Worm (Caenorhabditis elegans) whole organism, L4 larva: ENCODE measurements around the gene T19C4.5.

Experiments
- F10B5.3 ChIP-seq: sonication (generic microtip); optimal IDR thresholded peaks from 2 replicates; lab custom pipeline; 2016; ENCODE audit warnings: mild to moderate bottlenecking, missing genetic modification characterization, missing compliant biosample characterization
- T20F7.1 ChIP-seq: fragments of 200-800 bp; sonication (Bioruptor generic); optimal IDR thresholded peaks from 2 replicates; lab custom pipeline; 2018; ENCODE audit warnings: mild to moderate bottlenecking, missing genetic modification characterization, missing compliant biosample characterization
- Y48G9A.11 ChIP-seq: fragments of 200-800 bp; sonication (Bioruptor generic); IDR thresholded peaks from 2 replicates; pipeline ENCODE4 v1.3.6; 2022; ENCODE audit warnings: missing genetic modification reagents, missing genetic modification characterization, missing compliant biosample characterization
- arid-1 ChIP-seq: fragments of 200-800 bp; sonication (Bioruptor generic); conservative IDR thresholded peaks from 2 replicates; pipeline ENCODE4 v1.3.6; 2022; ENCODE audit warnings: missing genetic modification reagents, missing genetic modification characterization, missing compliant biosample characterization
- attf-4 ChIP-seq: sonication (generic microtip); optimal IDR thresholded peaks from 3 replicates; lab custom pipeline; 2017; ENCODE audit warnings: missing biosample characterization, missing genetic modification characterization
- ceh-20 ChIP-seq: fragments of 200-800 bp; sonication (Bioruptor generic); IDR thresholded peaks from 2 replicates; pipeline ENCODE4 v1.3.6; 2022; ENCODE audit warnings: missing genetic modification reagents, missing genetic modification characterization, missing compliant biosample characterization
- ceh-82 ChIP-seq: sonication (generic microtip); optimal IDR thresholded peaks from 2 replicates; lab custom pipeline; 2017; ENCODE audit warnings: missing biosample characterization, missing genetic modification characterization
- ces-1 ChIP-seq: fragments of 150-350 bp; sonication (generic microtip); optimal IDR thresholded peaks from 4 replicates; lab custom pipeline; 2014; ENCODE audit warnings: missing biosample characterization, missing genetic modification reagents, missing genetic modification characterization
- cey-2 ChIP-seq: sonication (generic microtip); optimal IDR thresholded peaks from 3 replicates; lab custom pipeline; 2017; ENCODE audit warnings: missing genetic modification characterization, mild to moderate bottlenecking, missing compliant biosample characterization, antibody characterized with exemption, borderline replicate concordance; ENCODE audit not compliant: insufficient read depth
- daf-16 ChIP-seq, 3 experiments: sonication (generic microtip); optimal IDR thresholded peaks; 2 replicates each; lab custom pipeline; 2016 to 2017; ENCODE audit warnings: missing genetic modification characterization in 3 of 3, missing genetic modification reagents in 3 of 3, mild to moderate bottlenecking in 2 of 3, missing compliant biosample characterization in 2 of 3, missing biosample characterization in 1 of 3, moderate library complexity in 1 of 3
- dmd-6 ChIP-seq: fragments of 200-800 bp; sonication (Bioruptor generic); IDR thresholded peaks from 2 replicates; pipeline ENCODE4 v1.3.6; 2022; ENCODE audit warnings: missing genetic modification reagents, missing genetic modification characterization, missing compliant biosample characterization
- dpl-1 ChIP-seq: fragments of 150-350 bp; optimal IDR thresholded peaks from 2 replicates; lab custom pipeline; 2014; ENCODE audit warnings: missing biosample characterization, missing genetic modification reagents, missing genetic modification characterization
- duxl-1 ChIP-seq: sonication (generic microtip); optimal IDR thresholded peaks from 2 replicates; lab custom pipeline; 2016; ENCODE audit warnings: mild to moderate bottlenecking, missing genetic modification characterization, moderate library complexity, missing compliant biosample characterization; ENCODE audit not compliant: poor library complexity
- dve-1 ChIP-seq: sonication (generic microtip); optimal IDR thresholded peaks from 2 replicates; lab custom pipeline; 2017; ENCODE audit warnings: antibody characterized with exemption, mild to moderate bottlenecking, missing genetic modification characterization, missing compliant biosample characterization; ENCODE audit not compliant: insufficient read depth
- egl-27 ChIP-seq: sonication (generic microtip); optimal IDR thresholded peaks from 3 replicates; lab custom pipeline; 2017; ENCODE audit warnings: missing biosample characterization, missing genetic modification reagents, missing genetic modification characterization
- egl-43 ChIP-seq: fragments of 200-800 bp; sonication (Bioruptor generic); IDR thresholded peaks from 2 replicates; pipeline ENCODE4 v1.3.6; 2022; ENCODE audit warnings: missing genetic modification reagents, missing genetic modification characterization, missing compliant biosample characterization
- fkh-10 ChIP-seq: fragments of 150-350 bp; optimal IDR thresholded peaks from 2 replicates; lab custom pipeline; 2014; ENCODE audit warnings: missing biosample characterization, missing genetic modification reagents, missing genetic modification characterization
- gei-8 ChIP-seq: fragments of 200-800 bp; sonication (Bioruptor generic); optimal IDR thresholded peaks from 2 replicates; lab custom pipeline; 2018; ENCODE audit warnings: mild to moderate bottlenecking, missing genetic modification characterization, missing compliant biosample characterization
- hlh-11 ChIP-seq: fragments of 200-800 bp; sonication (Bioruptor generic); optimal IDR thresholded peaks from 2 replicates; lab custom pipeline; 2018; ENCODE audit warnings: mild to moderate bottlenecking, missing genetic modification characterization, missing compliant biosample characterization
- jun-1 ChIP-seq: fragments of 150-350 bp; optimal IDR thresholded peaks from 2 replicates; lab custom pipeline; 2014; ENCODE audit warnings: missing biosample characterization, missing genetic modification reagents, missing genetic modification characterization
- lin-1 ChIP-seq: fragments of 200-800 bp; sonication (Bioruptor generic); IDR thresholded peaks from 2 replicates; pipeline ENCODE4 v1.3.6; 2022; ENCODE audit warnings: missing genetic modification reagents, missing genetic modification characterization, missing compliant biosample characterization
- lin-29 ChIP-seq: fragments of 200-800 bp; sonication (Bioruptor generic); IDR thresholded peaks from 2 replicates; pipeline ENCODE4 v1.3.6; 2022; ENCODE audit warnings: missing genetic modification reagents, missing genetic modification characterization, missing compliant biosample characterization
- lin-38 ChIP-seq: fragments of 200-800 bp; sonication (Bioruptor generic); IDR thresholded peaks from 2 replicates; pipeline ENCODE4 v1.3.6; 2022; ENCODE audit warnings: missing genetic modification reagents, missing genetic modification characterization, missing compliant biosample characterization
- lin-39 ChIP-seq: fragments of 150-350 bp; optimal IDR thresholded peaks from 2 replicates; lab custom pipeline; 2014; ENCODE audit warnings: missing biosample characterization, missing genetic modification reagents, missing genetic modification characterization
- lsy-2 ChIP-seq, 2 experiments: fragments of 150-350 bp in 1 of 2; sonication (generic microtip) in 1 of 2; optimal IDR thresholded peaks; 2 replicates each; lab custom pipeline; 2014 to 2017; ENCODE audit warnings: missing biosample characterization in 2 of 2, missing genetic modification characterization in 2 of 2
- madf-5 ChIP-seq, 2 experiments: fragments of 200-800 bp; sonication (Bioruptor generic); IDR thresholded peaks; 2 replicates each; pipeline ENCODE4 v1.3.6; 2022; ENCODE audit warnings: missing compliant biosample characterization in 2 of 2, missing genetic modification characterization in 2 of 2
- mep-1 ChIP-seq: fragments of 150-350 bp; sonication (generic microtip); optimal IDR thresholded peaks from 3 replicates; lab custom pipeline; 2014; ENCODE audit warnings: missing biosample characterization, missing genetic modification characterization
- mes-2 ChIP-seq: sonication (generic microtip); optimal IDR thresholded peaks from 2 replicates; lab custom pipeline; 2016; ENCODE audit warnings: missing genotype, mild to moderate bottlenecking, missing genetic modification characterization, missing compliant biosample characterization; ENCODE audit not compliant: poor library complexity, severe bottlenecking
- nhr-102 ChIP-seq: sonication (generic microtip); optimal IDR thresholded peaks from 2 replicates; lab custom pipeline; 2016; ENCODE audit warnings: mild to moderate bottlenecking, missing genetic modification characterization, moderate library complexity, missing compliant biosample characterization
- nhr-11 ChIP-seq: fragments of 150-350 bp; optimal IDR thresholded peaks from 2 replicates; lab custom pipeline; 2014; ENCODE audit warnings: missing biosample characterization, missing genetic modification characterization
- nhr-28 ChIP-seq: fragments of 150-350 bp; optimal IDR thresholded peaks from 2 replicates; lab custom pipeline; 2014; ENCODE audit warnings: missing biosample characterization, missing genetic modification characterization
- nhr-41 ChIP-seq: fragments of 200-800 bp; sonication (Bioruptor generic); IDR thresholded peaks from 2 replicates; pipeline ENCODE4 v1.3.6; 2022; ENCODE audit warnings: missing genetic modification reagents, missing genetic modification characterization, missing compliant biosample characterization
- nhr-48 ChIP-seq: sonication (generic microtip); optimal IDR thresholded peaks from 2 replicates; lab custom pipeline; 2016; ENCODE audit warnings: mild to moderate bottlenecking, missing genetic modification characterization, missing compliant biosample characterization
- pha-4 ChIP-seq, 2 experiments: fragments of 150-350 bp in 1 of 2; fragments of 200-800 bp in 1 of 2; sonication (Bioruptor generic) in 1 of 2; IDR thresholded peaks in 1 of 2; optimal IDR thresholded peaks in 1 of 2; 2 replicates each; pipeline versions ENCODE4 v1.3.6 to Lab custom; 2014 to 2022; ENCODE audit warnings: missing genetic modification characterization in 2 of 2, missing genetic modification reagents in 2 of 2, missing biosample characterization in 1 of 2, missing compliant biosample characterization in 1 of 2
- php-3 ChIP-seq: fragments of 200-800 bp; sonication (Bioruptor generic); IDR thresholded peaks from 2 replicates; pipeline ENCODE4 v1.3.6; 2022; ENCODE audit warnings: missing genetic modification reagents, missing genetic modification characterization, missing compliant biosample characterization
- pqm-1 ChIP-seq: sonication (generic microtip); optimal IDR thresholded peaks from 2 replicates; lab custom pipeline; 2017; ENCODE audit warnings: missing biosample characterization, missing genetic modification characterization
- rbr-2 ChIP-seq: sonication (generic microtip); optimal IDR thresholded peaks from 2 replicates; lab custom pipeline; 2016; ENCODE audit warnings: missing genotype, missing genetic modification characterization, missing compliant biosample characterization
- saeg-2 ChIP-seq: fragments of 200-800 bp; sonication (Bioruptor generic); IDR thresholded peaks from 2 replicates; pipeline ENCODE4 v1.3.6; 2022; ENCODE audit warnings: missing genetic modification reagents, missing genetic modification characterization, missing compliant biosample characterization
- spr-1 ChIP-seq: sonication (generic microtip); optimal IDR thresholded peaks from 2 replicates; lab custom pipeline; 2016; ENCODE audit warnings: mild to moderate bottlenecking, missing genetic modification characterization, missing compliant biosample characterization
- unc-130 ChIP-seq: sonication (generic microtip); optimal IDR thresholded peaks from 2 replicates; lab custom pipeline; 2016; ENCODE audit warnings: missing genetic modification reagents, missing genetic modification characterization, missing compliant biosample characterization
- unc-39 ChIP-seq: sonication (generic microtip); optimal IDR thresholded peaks from 2 replicates; lab custom pipeline; 2017; ENCODE audit warnings: missing biosample characterization, missing genetic modification characterization
- zag-1 ChIP-seq: fragments of 150-350 bp; optimal IDR thresholded peaks from 2 replicates; lab custom pipeline; 2014; ENCODE audit warnings: missing biosample characterization, missing genetic modification characterization
- zfp-3 ChIP-seq: fragments of 200-800 bp; sonication (Bioruptor generic); conservative IDR thresholded peaks from 2 replicates; pipeline ENCODE4 v1.3.6; 2022; ENCODE audit warnings: missing genetic modification reagents, missing genetic modification characterization, missing compliant biosample characterization
- zip-2 ChIP-seq: fragments of 150-350 bp; optimal IDR thresholded peaks from 2 replicates; lab custom pipeline; 2014; ENCODE audit warnings: missing biosample characterization, missing genetic modification characterization
- ztf-11 ChIP-seq: fragments of 150-350 bp; optimal IDR thresholded peaks from 2 replicates; lab custom pipeline; 2014; ENCODE audit warnings: missing biosample characterization, missing genetic modification characterization

T19C4.5 gene

ce11 chrV:11171906-11172305 lies at the start of gene T19C4.5:
Gene T19C4.5 (plus strand): TSS chrV:11172213.
- TF ChIP-seq egl-27 (tag; lab: Kevin White, UChicago), result no peak
- TF ChIP-seq hlh-11 (tag; lab: Kevin White, UChicago), result peak; percentile 22
- TF ChIP-seq nhr-11 (tag; lab: Kevin White, UChicago), result peak; percentile 50
- no peak for TF ChIP-seq attf-4 (tag; lab: Kevin White, UChicago)
- TF ChIP-seq ceh-82 (tag; lab: Kevin White, UChicago), result no peak

DNA sequence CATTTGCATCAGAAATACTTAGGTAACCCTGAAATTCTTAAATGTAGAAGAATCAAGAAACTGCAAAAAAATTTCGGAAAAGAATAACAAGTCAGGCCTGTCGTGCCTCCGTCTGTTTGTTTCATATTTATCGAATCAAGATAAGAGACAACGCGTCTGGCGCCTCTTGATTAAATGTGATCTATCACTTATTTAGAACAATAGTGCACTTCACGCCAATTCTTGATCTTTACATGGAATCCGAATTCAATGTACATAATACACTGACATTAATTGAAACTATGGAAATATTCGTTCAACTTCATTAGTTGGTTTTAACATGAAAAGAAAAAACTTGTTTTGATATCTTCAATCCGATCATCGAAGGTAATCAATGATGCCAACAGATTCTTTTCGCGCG lies 49.5 kb upstream of the T19C4.5 start, which contains the start of gene mboa-2:
TSS of gene mboa-2 (minus strand) at position 28 of the 400 bp plus-strand sequence.
- TF ChIP-seq lsy-2 (tag; optimal IDR thresholded peaks at IDR 0.05; lab: Kevin White, UChicago) (peak in 1 of 2 experiments; percentile 63), madf-5 (GFP tag; IDR thresholded peaks at IDR 0.05; lab: Robert Waterston, UW) (no peak), pqm-1 (tag; lab: Kevin White, UChicago) (peak; percentile 9), gei-8 (peak; percentile 14), arid-1 (GFP tag; lab: Robert Waterston, UW) (peak; percentile 31; the same call in 1 of the 2 replicates), ceh-20 (GFP tag; lab: Robert Waterston, UW) (0 out of 2 replicates have a peak, but pooled peaks have one; percentile 16), zip-2 (tag; lab: Kevin White, UChicago) (no peak), cey-2 (tag; lab: Kevin White, UChicago) (no peak), zfp-3 (GFP tag; lab: Robert Waterston, UW) (peak; percentile 43; the same call in 1 of the 2 replicates), daf-16 (GFP tag; optimal IDR thresholded peaks at IDR 0.05; lab: Kevin White, UChicago) (peak in 1 of 2 experiments; percentile 79), daf-16 (tag; optimal IDR thresholded peaks at IDR 0.05; lab: Kevin White, UChicago) (peak; percentile 76), lin-29 (GFP tag; lab: Robert Waterston, UW) (no peak), hlh-11 (tag; lab: Kevin White, UChicago) (peak; percentile 60), dmd-6 (GFP tag; lab: Robert Waterston, UW) (peak; percentile 52), nhr-28 (tag; lab: Kevin White, UChicago) (peak; percentile 50), mes-2 (peak; percentile 51), lin-38 (peak; percentile 59), unc-39 (no peak), mep-1 (tag; lab: Kevin White, UChicago) (peak; percentile 66), duxl-1 (tag; lab: Kevin White, UChicago) (peak; percentile 72), lin-1 (0 out of 2 replicates have a peak, but pooled peaks have one; percentile 9), nhr-48 (tag; lab: Kevin White, UChicago) (peak; percentile 12), rbr-2 (tag; lab: Kevin White, UChicago) (peak; percentile 20), dve-1 (tag; lab: Kevin White, UChicago) (peak; percentile 83), nhr-102 (tag; lab: Kevin White, UChicago) (peak; percentile 56), T20F7.1 (GFP tag; lab: Kevin White, UChicago) (peak; percentile 65)

DNA sequence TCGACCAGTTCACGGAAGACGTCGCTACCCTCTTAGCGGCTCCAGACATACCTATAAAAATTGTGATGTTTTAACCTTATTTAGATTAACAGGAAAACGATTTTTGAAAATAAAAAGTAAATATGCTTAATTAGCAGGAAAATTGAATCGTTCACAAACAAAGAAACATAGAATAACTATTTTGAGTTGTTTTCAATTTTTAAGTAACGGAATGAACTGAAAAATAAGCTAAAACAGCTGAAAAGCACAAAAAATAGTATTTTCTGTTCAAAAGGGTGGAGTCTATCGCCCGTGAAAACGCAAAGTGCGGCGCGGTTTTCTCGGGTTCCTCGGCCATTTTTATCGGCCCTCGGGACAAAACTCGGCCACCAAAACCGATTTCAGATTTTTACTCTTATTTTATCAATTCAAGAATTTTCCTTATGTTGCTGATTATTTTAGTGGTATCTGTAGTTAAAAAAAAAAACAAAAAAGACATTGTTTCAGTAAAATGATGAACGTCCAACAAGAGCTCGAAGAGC lies 48.1 kb upstream of the T19C4.5 start, which contains the start of the genes atp-5 and lmtr-3:
TSS of gene atp-5 (minus strand) at position 51 of the 521 bp plus-strand sequence.
TSS of gene lmtr-3 (plus strand) at position 370 of the 521 bp plus-strand sequence.
- TF ChIP-seq saeg-2, result no peak
- no peak for TF ChIP-seq ztf-11 (tag; lab: Kevin White, UChicago)
- TF ChIP-seq dpl-1, result peak; percentile 70
- no peak for TF ChIP-seq nhr-102 (tag; lab: Kevin White, UChicago)
- no peak for TF ChIP-seq ces-1 (GFP tag; lab: Kevin White, UChicago)
- TF ChIP-seq fkh-10 (GFP tag; lab: Kevin White, UChicago), result no peak
- TF ChIP-seq php-3 (GFP tag; lab: Robert Waterston, UW), result no peak
- peak; percentile 69 for TF ChIP-seq nhr-28 (tag; lab: Kevin White, UChicago)
- peak; percentile 68 for TF ChIP-seq dve-1 (tag; lab: Kevin White, UChicago)
- no peak for TF ChIP-seq nhr-41 (GFP tag; lab: Robert Waterston, UW)
- TF ChIP-seq F10B5.3 (tag; lab: Kevin White, UChicago), result no peak
- no peak for TF ChIP-seq zag-1 (tag; lab: Kevin White, UChicago)
- 0 out of 2 replicates have a peak, but pooled peaks have one; percentile 14 for TF ChIP-seq pha-4 (GFP tag; IDR thresholded peaks at IDR 0.05; lab: Robert Waterston, UW)
- no peak for TF ChIP-seq pha-4 (tag; optimal IDR thresholded peaks at IDR 0.05; lab: Kevin White, UChicago)
- no peak for TF ChIP-seq spr-1
- TF ChIP-seq ceh-82 (tag; lab: Kevin White, UChicago), result no peak
- TF ChIP-seq jun-1, result no peak
- no peak for TF ChIP-seq lin-39 (tag; lab: Kevin White, UChicago)
- TF ChIP-seq unc-130 (GFP tag; lab: Kevin White, UChicago), result peak; percentile 96
- TF ChIP-seq egl-43 (GFP tag; lab: Robert Waterston, UW), result no peak
- peak; percentile 43; the same call in 1 of the 2 replicates for TF ChIP-seq Y48G9A.11 (GFP tag; lab: Robert Waterston, UW)
